Worm (Caenorhabditis elegans) whole organism, early embryonic: Measurements from ENCODE around the gene R13D7.2.

Experiments
- B0310.2 ChIP-seq: sonication (generic microtip); optimal IDR thresholded peaks from 2 replicates; lab custom pipeline; 2016; ENCODE audit warnings: mild to moderate bottlenecking, missing genetic modification characterization, missing compliant biosample characterization
- F13C5.2 ChIP-seq: sonication (generic microtip); optimal IDR thresholded peaks from 2 replicates; lab custom pipeline; 2017; ENCODE audit warnings: mild to moderate bottlenecking, missing genetic modification characterization, inconsistent platforms, missing compliant biosample characterization
- aly-1 ChIP-seq: sonication (generic microtip); optimal IDR thresholded peaks from 2 replicates; lab custom pipeline; 2016; ENCODE audit warnings: missing genetic modification characterization, missing compliant biosample characterization
- ama-1 ChIP-seq: fragments of 150-350 bp; optimal IDR thresholded peaks from 2 replicates; lab custom pipeline; 2014
- ceh-13 ChIP-seq: fragments of 200-800 bp; sonication (Bioruptor generic); optimal IDR thresholded peaks from 2 replicates; lab custom pipeline; 2018; ENCODE audit warnings: mild to moderate bottlenecking, missing genetic modification characterization, missing compliant biosample characterization
- ceh-36 ChIP-seq: sonication (generic microtip); optimal IDR thresholded peaks from 2 replicates; lab custom pipeline; 2016; ENCODE audit warnings: missing genetic modification characterization, inconsistent platforms, missing compliant biosample characterization
- ets-7 ChIP-seq: sonication (generic microtip); optimal IDR thresholded peaks from 2 replicates; lab custom pipeline; 2016; ENCODE audit warnings: missing genotype, missing genetic modification characterization, missing compliant biosample characterization
- flt-1 ChIP-seq: fragments of 200-800 bp; sonication (Bioruptor generic); IDR thresholded peaks from 2 replicates; pipeline ENCODE4 v1.3.6; 2022; ENCODE audit warnings: missing genetic modification characterization, missing compliant biosample characterization
- hmbx-1 ChIP-seq: sonication (generic microtip); optimal IDR thresholded peaks from 2 replicates; lab custom pipeline; 2016; ENCODE audit warnings: mild to moderate bottlenecking, missing genetic modification characterization, missing compliant biosample characterization
- hmg-4 ChIP-seq: fragments of 200-800 bp; sonication (Bioruptor generic); optimal IDR thresholded peaks from 2 replicates; lab custom pipeline; 2018; ENCODE audit warnings: mild to moderate bottlenecking, missing genetic modification characterization, missing compliant biosample characterization
- hnd-1 ChIP-seq: sonication (generic microtip); optimal IDR thresholded peaks from 2 replicates; lab custom pipeline; 2016; ENCODE audit warnings: missing genetic modification characterization, missing compliant biosample characterization
- pes-1 ChIP-seq: fragments of 200-800 bp; sonication (Bioruptor generic); IDR thresholded peaks from 2 replicates; pipeline ENCODE4 v1.3.6; 2022; ENCODE audit warnings: missing genetic modification reagents, missing genetic modification characterization, missing compliant biosample characterization
- scrt-1 ChIP-seq: fragments of 200-800 bp; sonication (Bioruptor generic); IDR thresholded peaks from 2 replicates; pipeline ENCODE4 v1.3.6; 2022; ENCODE audit warnings: missing genetic modification characterization, missing compliant biosample characterization
- sea-1 ChIP-seq: fragments of 200-800 bp; sonication (Bioruptor generic); conservative IDR thresholded peaks from 2 replicates; pipeline ENCODE4 v1.3.6; 2022; ENCODE audit warnings: missing genetic modification characterization, missing compliant biosample characterization
- tbx-11 ChIP-seq: fragments of 200-800 bp; sonication (Bioruptor generic); IDR thresholded peaks from 2 replicates; pipeline ENCODE4 v1.3.6; 2022; ENCODE audit warnings: missing genetic modification characterization, missing compliant biosample characterization
- tbx-37 ChIP-seq: fragments of 200-800 bp; sonication (Bioruptor generic); conservative IDR thresholded peaks from 2 replicates; pipeline ENCODE4 v1.3.6; 2022; ENCODE audit warnings: missing genetic modification reagents, missing genetic modification characterization, missing compliant biosample characterization
- tra-4 ChIP-seq: sonication (generic microtip); optimal IDR thresholded peaks from 2 replicates; lab custom pipeline; 2017; ENCODE audit warnings: missing genetic modification characterization, missing compliant biosample characterization

Gene R13D7.2

DNA sequence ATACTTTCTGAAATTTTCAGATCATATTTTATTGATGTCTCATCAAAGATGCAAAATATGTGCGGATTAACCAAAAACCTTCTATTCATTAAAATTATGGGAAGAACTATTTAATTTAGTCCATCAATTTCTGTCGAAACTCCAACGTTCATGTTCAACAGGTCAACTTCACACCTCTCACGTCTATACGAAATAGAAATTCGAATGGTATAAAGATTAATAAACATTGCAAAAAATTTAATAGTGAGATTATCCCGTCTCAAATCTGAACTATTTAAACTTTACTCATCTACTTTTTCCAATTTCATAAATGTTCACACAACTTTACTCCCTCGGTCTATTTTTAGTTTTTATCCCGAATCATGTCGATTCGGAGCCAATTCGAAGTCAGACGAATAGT, at the start of gene R13D7.2:
R13D7.2 (plus strand) TSS at position 301 of the 400 bp plus-strand sequence.
- TF ChIP-seq ceh-36 (tag; lab: Kevin White, UChicago) (no peak), pes-1 (GFP tag; lab: Robert Waterston, UW) (no peak), tra-4 (tag; lab: Kevin White, UChicago) (no peak), ceh-13 (no peak), flt-1 (GFP tag; lab: Robert Waterston, UW) (no peak)

DNA sequence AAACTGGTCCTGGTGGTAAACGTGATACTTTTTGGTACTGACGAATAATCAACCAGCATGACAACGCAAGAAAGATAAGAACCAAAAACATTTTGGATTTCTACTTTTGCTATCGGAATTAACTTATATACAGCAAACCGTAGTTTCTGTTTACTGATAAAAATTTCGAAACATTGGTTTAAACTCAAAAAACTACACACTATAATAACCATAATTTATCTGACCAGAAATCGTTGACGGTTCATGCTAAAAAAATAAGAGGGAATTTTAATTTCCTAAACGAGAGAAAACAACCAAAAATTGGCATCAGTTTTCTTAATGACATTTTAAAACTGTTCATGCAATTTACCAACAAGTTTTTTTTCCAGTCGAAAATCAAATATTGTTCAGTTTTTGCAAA, 48.0 kb upstream of the R13D7.2 start, which contains the start of gene cyp-35A1:
cyp-35A1 (minus strand) TSS at position 101 of the 400 bp plus-strand sequence.
- no peak for TF ChIP-seq hmbx-1 (tag; lab: Kevin White, UChicago)
- TF ChIP-seq hmg-4, result no peak
- no peak for TF ChIP-seq ama-1
- TF ChIP-seq B0310.2 (tag; lab: Kevin White, UChicago), result no peak
- TF ChIP-seq flt-1 (GFP tag; lab: Robert Waterston, UW), result no peak
- TF ChIP-seq ceh-36 (tag; lab: Kevin White, UChicago), result no peak
- no peak for TF ChIP-seq tra-4 (tag; lab: Kevin White, UChicago)
- no peak for TF ChIP-seq ceh-13
- no peak for TF ChIP-seq tbx-37 (GFP tag; lab: Robert Waterston, UW)
- no peak for TF ChIP-seq sea-1 (GFP tag; lab: Robert Waterston, UW)
- no peak for TF ChIP-seq pes-1 (GFP tag; lab: Robert Waterston, UW)
- no peak for TF ChIP-seq F13C5.2 (tag; lab: Kevin White, UChicago)
- TF ChIP-seq hnd-1 (tag; lab: Kevin White, UChicago), result no peak
- no peak for TF ChIP-seq scrt-1 (GFP tag; lab: Robert Waterston, UW)

DNA sequence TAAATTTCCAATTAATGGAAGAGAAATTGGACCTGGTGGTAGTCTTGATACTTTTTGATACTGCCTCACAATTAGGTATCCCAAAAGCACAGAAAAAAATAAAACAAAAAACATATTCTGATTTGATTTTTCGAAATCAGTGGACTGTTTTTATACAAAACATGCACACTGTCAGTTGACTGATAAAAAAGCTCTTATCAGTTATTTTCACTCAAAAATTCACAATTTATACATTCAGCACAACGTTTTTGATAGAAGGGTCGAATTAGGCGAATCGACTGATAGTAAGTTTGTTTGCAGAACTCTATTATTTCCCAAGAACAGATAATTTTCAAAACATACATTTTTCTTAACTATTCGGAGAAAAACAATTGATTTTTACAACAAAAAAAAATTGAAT, 45.6 kb upstream of the R13D7.2 start, which contains the start of gene cyp-35A2:
cyp-35A2 (minus strand) TSS at position 124 of the 400 bp plus-strand sequence.
- TF ChIP-seq scrt-1 (GFP tag; lab: Robert Waterston, UW), result no peak
- TF ChIP-seq pes-1 (GFP tag; lab: Robert Waterston, UW), result no peak
- TF ChIP-seq flt-1 (GFP tag; lab: Robert Waterston, UW), result no peak
- TF ChIP-seq ceh-36 (tag; lab: Kevin White, UChicago), result no peak
- no peak for TF ChIP-seq hmg-4
- TF ChIP-seq ets-7 (tag; lab: Kevin White, UChicago), result no peak
- TF ChIP-seq tra-4 (tag; lab: Kevin White, UChicago), result no peak
- no peak for TF ChIP-seq ama-1
- no peak for TF ChIP-seq tbx-37 (GFP tag; lab: Robert Waterston, UW)
- no peak for TF ChIP-seq B0310.2 (tag; lab: Kevin White, UChicago)
- TF ChIP-seq F13C5.2 (tag; lab: Kevin White, UChicago), result no peak
- no peak for TF ChIP-seq hnd-1 (tag; lab: Kevin White, UChicago)
- no peak for TF ChIP-seq sea-1 (GFP tag; lab: Robert Waterston, UW)
- TF ChIP-seq aly-1 (tag; lab: Kevin White, UChicago), result no peak
- no peak for TF ChIP-seq ceh-13
- TF ChIP-seq tbx-11 (GFP tag; lab: Robert Waterston, UW), result no peak

DNA sequence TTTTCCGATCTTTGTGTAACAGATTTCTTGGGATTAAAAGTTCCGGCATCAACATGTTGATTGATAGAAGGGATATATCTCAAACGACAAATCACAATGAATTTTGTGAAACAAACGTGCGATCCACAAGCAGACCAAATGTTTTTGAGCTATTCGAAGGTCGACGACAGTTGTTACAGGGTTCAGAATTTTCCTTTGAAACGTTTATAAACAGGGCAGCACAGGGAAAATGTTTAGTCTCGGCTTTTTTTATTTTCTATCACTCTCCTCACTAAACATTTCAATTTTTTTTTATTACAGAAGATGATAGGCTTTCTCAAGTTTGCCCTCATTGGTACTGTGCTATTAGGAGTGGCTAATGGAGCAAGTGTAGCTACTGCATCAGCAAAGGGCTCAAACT, 44.7 kb upstream of the R13D7.2 start, which contains the start of gene exc-13:
exc-13 (plus strand) TSS at position 301 of the 400 bp plus-strand sequence.
- TF ChIP-seq hmbx-1 (tag; lab: Kevin White, UChicago) (no peak), tra-4 (tag; lab: Kevin White, UChicago) (no peak), pes-1 (GFP tag; lab: Robert Waterston, UW) (no peak), aly-1 (tag; lab: Kevin White, UChicago) (no peak), hnd-1 (tag; lab: Kevin White, UChicago) (no peak), ceh-13 (no peak), tbx-11 (GFP tag; lab: Robert Waterston, UW) (no peak), tbx-37 (GFP tag; lab: Robert Waterston, UW) (no peak), flt-1 (GFP tag; lab: Robert Waterston, UW) (no peak), scrt-1 (GFP tag; lab: Robert Waterston, UW) (no peak), ceh-36 (tag; lab: Kevin White, UChicago) (no peak), F13C5.2 (tag; lab: Kevin White, UChicago) (no peak), hmg-4 (no peak), B0310.2 (tag; lab: Kevin White, UChicago) (no peak), ets-7 (tag; lab: Kevin White, UChicago) (no peak), sea-1 (GFP tag; lab: Robert Waterston, UW) (no peak), ama-1 (no peak)

DNA sequence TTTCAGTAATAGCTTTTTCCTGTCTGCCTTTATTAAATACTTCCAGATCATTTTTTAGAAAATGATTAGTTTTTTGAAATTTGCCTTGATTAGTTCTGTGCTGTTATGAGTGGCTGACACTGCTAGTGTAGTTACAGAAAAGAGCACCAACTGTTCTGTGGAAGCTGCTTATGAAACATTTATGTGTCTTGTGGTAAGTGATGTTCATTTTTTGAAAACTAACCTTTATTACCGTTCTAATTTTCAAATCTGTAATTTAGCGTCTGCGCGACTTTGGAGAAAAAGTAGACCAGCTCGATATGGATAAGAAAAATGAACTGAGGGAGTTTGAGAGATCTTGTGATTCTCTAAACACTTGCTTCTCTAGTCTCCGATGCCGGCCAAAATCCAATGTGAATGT, 40.1 kb upstream of the R13D7.2 start, which contains the start of gene srj-14:
srj-14 (plus strand) TSS at position 131 of the 400 bp plus-strand sequence.
- TF ChIP-seq B0310.2 (tag; lab: Kevin White, UChicago), result no peak
- TF ChIP-seq ets-7 (tag; lab: Kevin White, UChicago), result no peak

DNA sequence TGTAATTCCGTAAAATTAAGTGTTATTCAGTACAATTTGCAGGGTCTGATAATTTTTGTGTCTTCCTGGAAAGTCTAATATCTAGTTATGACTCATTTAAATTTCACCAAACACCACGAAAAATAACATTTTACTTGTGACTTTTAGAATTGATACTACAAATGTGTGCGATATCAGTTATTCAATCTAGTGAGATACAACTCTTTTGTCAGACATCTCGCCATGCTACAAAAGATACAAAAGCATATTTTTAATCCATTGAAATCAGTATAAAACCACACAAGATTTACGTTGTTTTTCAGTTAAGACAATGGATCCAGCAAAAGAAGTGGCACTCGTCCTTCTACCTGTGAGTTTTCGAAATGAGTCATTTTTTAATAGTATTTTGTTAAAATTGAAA, 35.6 kb upstream of the R13D7.2 start, which contains the start of gene srx-56:
srx-56 (plus strand) TSS at position 301 of the 400 bp plus-strand sequence.
- TF ChIP-seq tbx-11 (GFP tag; lab: Robert Waterston, UW) (no peak), ama-1 (no peak), aly-1 (tag; lab: Kevin White, UChicago) (no peak), tra-4 (tag; lab: Kevin White, UChicago) (no peak), scrt-1 (GFP tag; lab: Robert Waterston, UW) (no peak)

DNA sequence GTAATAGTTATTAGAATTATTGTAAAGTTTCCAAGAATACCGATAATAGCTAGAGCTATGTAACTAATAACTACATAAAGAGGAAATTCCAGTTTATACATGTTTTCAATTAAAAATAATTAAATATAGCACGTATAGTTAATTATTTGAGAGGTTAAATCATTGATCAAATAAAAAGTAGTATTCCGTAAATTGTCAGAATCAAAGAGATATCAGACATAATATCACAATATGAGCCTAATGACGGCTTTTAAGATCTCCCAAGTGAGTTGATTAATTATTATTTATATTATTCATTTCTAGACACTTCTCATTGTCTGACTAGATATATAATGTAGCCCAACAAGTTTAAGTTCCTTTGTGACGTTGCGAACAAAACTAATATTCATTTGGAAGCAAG, 30.3 kb upstream of the R13D7.2 start, which contains the start of gene srsx-24:
srsx-24 (minus strand) TSS at position 101 of the 400 bp plus-strand sequence.
- TF ChIP-seq F13C5.2 (tag; lab: Kevin White, UChicago), result no peak
- TF ChIP-seq sea-1 (GFP tag; lab: Robert Waterston, UW), result no peak
- TF ChIP-seq tbx-11 (GFP tag; lab: Robert Waterston, UW), result no peak
- TF ChIP-seq ceh-36 (tag; lab: Kevin White, UChicago), result no peak
- TF ChIP-seq flt-1 (GFP tag; lab: Robert Waterston, UW), result no peak
- TF ChIP-seq hmbx-1 (tag; lab: Kevin White, UChicago), result no peak
